Worm (Caenorhabditis elegans) whole organism, late embryonic: ENCODE measurements around the gene T24C4.2.

Experiments
- ama-1 ChIP-seq: fragments of 150-350 bp; optimal IDR thresholded peaks from 2 replicates; lab custom pipeline; 2014
- ceh-24 ChIP-seq: sonication (generic microtip); optimal IDR thresholded peaks from 2 replicates; lab custom pipeline; 2016; ENCODE audit warnings: mild to moderate bottlenecking, missing genetic modification characterization, missing compliant biosample characterization
- dve-1 ChIP-seq: sonication (generic microtip); optimal IDR thresholded peaks from 2 replicates; lab custom pipeline; 2017; ENCODE audit warnings: antibody characterized with exemption, mild to moderate bottlenecking, missing genetic modification characterization, missing compliant biosample characterization
- nfya-1 ChIP-seq: sonication (generic microtip); optimal IDR thresholded peaks from 2 replicates; lab custom pipeline; 2017; ENCODE audit warnings: missing genetic modification characterization, mild to moderate bottlenecking, missing compliant biosample characterization, antibody characterized with exemption, moderate library complexity
- tbx-7 ChIP-seq: sonication (generic microtip); optimal IDR thresholded peaks from 2 replicates; lab custom pipeline; 2016; ENCODE audit warnings: missing genotype, missing genetic modification characterization, missing compliant biosample characterization

DNA sequence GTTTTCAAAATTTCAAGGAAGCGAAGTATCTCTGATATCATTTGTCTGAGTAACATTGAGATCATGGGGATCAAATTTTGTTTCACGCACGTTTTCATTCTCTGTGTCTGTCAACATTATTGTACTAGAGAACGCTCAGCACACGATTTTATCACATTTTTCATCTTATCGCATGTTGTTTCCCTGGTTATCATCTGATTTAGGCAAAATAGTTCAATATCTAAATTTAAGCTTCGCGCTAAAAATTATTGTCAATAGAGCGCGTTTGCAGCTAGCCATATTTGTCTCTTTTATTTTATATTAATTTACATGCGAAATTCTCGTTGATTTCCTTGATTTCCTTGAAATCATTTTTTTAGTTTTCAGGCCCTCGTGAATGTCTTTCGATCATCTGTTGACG lies 24.3 kb downstream of the T24C4.2 start, which contains the start of gene K02F3.2:
- TF ChIP-seq nfya-1 (tag; lab: Kevin White, UChicago) (no peak), tbx-7 (tag; lab: Kevin White, UChicago) (no peak), ama-1 (lab: Kevin White, UChicago) (no peak), dve-1 (no peak), ceh-24 (tag; lab: Kevin White, UChicago) (no peak)
